Fruit fly (Drosophila melanogaster) whole organism, embryonic: ENCODE data around the gene CG13247.

Experiments used
- Bteb2 ChIP-seq: fragments of 200-800 bp; sonication (Bioruptor generic); optimal IDR thresholded peaks from 2 replicates; lab custom pipeline; 2016; ENCODE audit warnings: missing biosample characterization, missing genetic modification characterization
- CG10321 ChIP-seq: fragments of 200-800 bp; sonication (Bioruptor generic); IDR thresholded peaks from 2 replicates; pipeline ENCODE4 v1.3.6; 2022; ENCODE audit warnings: missing biosample characterization, missing genetic modification characterization
- CG10543 ChIP-seq: fragments of 200-800 bp; sonication (Bioruptor generic); optimal IDR thresholded peaks from 3 replicates; lab custom pipeline; 2017; ENCODE audit warnings: missing biosample characterization, mild to moderate bottlenecking, missing genetic modification characterization, moderate library complexity
- CG11695 ChIP-seq: fragments of 200-800 bp; sonication (Bioruptor generic); IDR thresholded peaks from 3 replicates; pipeline ENCODE4 v1.3.6; 2022; ENCODE audit warnings: missing biosample characterization, missing genetic modification characterization
- CG12744 ChIP-seq: fragments of 200-800 bp; sonication (Bioruptor generic); optimal IDR thresholded peaks from 2 replicates; lab custom pipeline; 2016; ENCODE audit warnings: missing biosample characterization, missing genetic modification characterization
- CG13287 ChIP-seq: fragments of 200-800 bp; sonication (Bioruptor generic); IDR thresholded peaks from 2 replicates; pipeline ENCODE4 v1.3.6; 2022; ENCODE audit warnings: missing biosample characterization, missing genetic modification characterization; ENCODE audit not compliant: partially characterized antibody
- CG14710 ChIP-seq: fragments of 200-800 bp; sonication (Bioruptor generic); optimal IDR thresholded peaks from 3 replicates; lab custom pipeline; 2019; ENCODE audit warnings: missing biosample characterization, mild to moderate bottlenecking, missing genetic modification characterization, moderate library complexity
- CG15479 ChIP-seq: fragments of 200-800 bp; sonication (Bioruptor generic); optimal IDR thresholded peaks from 3 replicates; lab custom pipeline; 2019; ENCODE audit warnings: missing biosample characterization, mild to moderate bottlenecking, missing genetic modification characterization, moderate library complexity
- CG1603 ChIP-seq: fragments of 200-800 bp; sonication (Bioruptor generic); optimal IDR thresholded peaks from 2 replicates; lab custom pipeline; 2019; ENCODE audit warnings: missing biosample characterization, mild to moderate bottlenecking, missing genetic modification characterization, moderate library complexity
- CG1647 ChIP-seq: fragments of 200-800 bp; sonication (Bioruptor generic); optimal IDR thresholded peaks from 3 replicates; lab custom pipeline; 2016; ENCODE audit warnings: missing biosample characterization, missing genetic modification characterization
- CG17568 ChIP-seq: fragments of 200-800 bp; sonication (Bioruptor generic); optimal IDR thresholded peaks from 2 replicates; lab custom pipeline; 2018; ENCODE audit warnings: missing biosample characterization, mild to moderate bottlenecking, missing genetic modification characterization, moderate library complexity
- CG2120 ChIP-seq: fragments of 200-800 bp; sonication (Bioruptor generic); optimal IDR thresholded peaks from 3 replicates; lab custom pipeline; 2016; ENCODE audit warnings: missing biosample characterization, missing genetic modification characterization
- CG2712 ChIP-seq: fragments of 200-800 bp; optimal IDR thresholded peaks from 3 replicates; lab custom pipeline; 2019; ENCODE audit warnings: missing biosample characterization, mild to moderate bottlenecking, missing genetic modification characterization, moderate library complexity
- CG32532 ChIP-seq: fragments of 200-800 bp; sonication (Bioruptor generic); IDR thresholded peaks from 2 replicates; pipeline ENCODE4 v1.3.6; 2022; ENCODE audit warnings: missing biosample characterization, missing genetic modification characterization
- CG4282 ChIP-seq: fragments of 200-800 bp; sonication (Bioruptor generic); optimal IDR thresholded peaks from 2 replicates; lab custom pipeline; 2016; ENCODE audit warnings: missing biosample characterization, missing genetic modification characterization
- CG4328 ChIP-seq: fragments of 200-800 bp; sonication (Bioruptor generic); optimal IDR thresholded peaks from 3 replicates; lab custom pipeline; 2017; ENCODE audit warnings: missing biosample characterization, missing genetic modification reagents, missing genetic modification characterization
- Dek ChIP-seq: fragments of 200-800 bp; sonication (Bioruptor generic); optimal IDR thresholded peaks from 3 replicates; lab custom pipeline; 2019; ENCODE audit warnings: missing biosample characterization, mild to moderate bottlenecking, missing genetic modification characterization, moderate library complexity
- ERR ChIP-seq: fragments of 200-800 bp; sonication (Bioruptor generic); optimal IDR thresholded peaks from 2 replicates; lab custom pipeline; 2016; ENCODE audit warnings: missing biosample characterization, missing genetic modification characterization
- Elba2 ChIP-seq: fragments of 200-800 bp; sonication (Bioruptor generic); optimal IDR thresholded peaks from 3 replicates; lab custom pipeline; 2016; ENCODE audit warnings: missing biosample characterization, missing genetic modification characterization
- HLH3B ChIP-seq: fragments of 200-800 bp; sonication (Bioruptor generic); IDR thresholded peaks from 2 replicates; pipeline ENCODE4 v1.3.6; 2022; ENCODE audit warnings: missing biosample characterization, missing genetic modification characterization
- Max ChIP-seq: fragments of 200-800 bp; sonication (Bioruptor generic); optimal IDR thresholded peaks from 2 replicates; lab custom pipeline; 2016; ENCODE audit warnings: missing biosample characterization, mild to moderate bottlenecking, missing genetic modification characterization
- NfI ChIP-seq: fragments of 200-800 bp; sonication (Bioruptor generic); optimal IDR thresholded peaks from 3 replicates; lab custom pipeline; 2018; ENCODE audit warnings: missing biosample characterization, mild to moderate bottlenecking, missing genetic modification characterization, moderate library complexity
- Opbp ChIP-seq: fragments of 200-800 bp; sonication (Bioruptor generic); IDR thresholded peaks from 3 replicates; pipeline ENCODE4 v1.3.6; 2022; ENCODE audit warnings: missing biosample characterization, missing genetic modification characterization; ENCODE audit not compliant: partially characterized antibody
- Pdp1 ChIP-seq, 2 experiments: fragments of 200-800 bp; sonication (Bioruptor generic); optimal IDR thresholded peaks; 3 replicates each; lab custom pipeline; 2016; ENCODE audit warnings: missing biosample characterization in 2 of 2, missing genetic modification characterization in 2 of 2, mild to moderate bottlenecking in 1 of 2, moderate library complexity in 1 of 2
- Ssrp ChIP-seq: fragments of 200-800 bp; sonication (Bioruptor generic); optimal IDR thresholded peaks from 2 replicates; lab custom pipeline; 2018; ENCODE audit warnings: missing biosample characterization, mild to moderate bottlenecking, missing genetic modification characterization, moderate library complexity
- Stat92E ChIP-seq, 3 experiments: fragments of >200 bp in 2 of 3; fragments of 200-800 bp in 1 of 3; sonication (Bioruptor generic) in 1 of 3; optimal IDR thresholded peaks; 2 replicates each; lab custom pipeline; 2017 to 2019; ENCODE audit warnings: missing biosample characterization in 3 of 3, missing genetic modification characterization in 3 of 3, mild to moderate bottlenecking in 1 of 3, moderate library complexity in 1 of 3
- Trl ChIP-seq, 3 experiments: fragments of >200 bp in 2 of 3; fragments of 200-800 bp in 1 of 3; sonication (Bioruptor generic) in 1 of 3; optimal IDR thresholded peaks; 2 replicates in 1 of 3; 3 replicates in 2 of 3; lab custom pipeline; 2016 to 2017; ENCODE audit warnings: missing biosample characterization in 1 of 3, missing genetic modification characterization in 1 of 3
- al ChIP-seq: fragments of 200-800 bp; sonication (Bioruptor generic); IDR thresholded peaks from 2 replicates; pipeline ENCODE4 v1.3.6; 2022; ENCODE audit warnings: missing biosample characterization, missing genetic modification characterization
- ara ChIP-seq: fragments of 200-800 bp; sonication (Bioruptor generic); IDR thresholded peaks from 2 replicates; pipeline ENCODE4 v1.3.6; 2022; ENCODE audit warnings: missing biosample characterization, missing genetic modification characterization
- corto ChIP-seq: fragments of 200-800 bp; sonication (Bioruptor generic); optimal IDR thresholded peaks from 2 replicates; lab custom pipeline; 2016; ENCODE audit warnings: missing biosample characterization, mild to moderate bottlenecking, missing genetic modification characterization, moderate library complexity
- dmrt11E ChIP-seq: fragments of 200-800 bp; sonication (Bioruptor generic); optimal IDR thresholded peaks from 3 replicates; lab custom pipeline; 2018; ENCODE audit warnings: missing biosample characterization, mild to moderate bottlenecking, missing genetic modification characterization, moderate library complexity
- dysf ChIP-seq: fragments of 200-800 bp; sonication (Bioruptor generic); IDR thresholded peaks from 3 replicates; pipeline ENCODE4 v1.3.6; 2022; ENCODE audit warnings: missing biosample characterization, missing genetic modification characterization
- eve ChIP-seq, 2 experiments: fragments of >200 bp; optimal IDR thresholded peaks; 2 replicates each; lab custom pipeline; 2017; ENCODE audit warnings: missing biosample characterization in 2 of 2, missing genetic modification characterization in 2 of 2
- fd96Cb ChIP-seq: fragments of 200-800 bp; sonication (Bioruptor generic); optimal IDR thresholded peaks from 2 replicates; lab custom pipeline; 2018; ENCODE audit warnings: missing biosample characterization, mild to moderate bottlenecking, missing genetic modification characterization, moderate library complexity
- gsb-n ChIP-seq: fragments of 200-800 bp; sonication (Bioruptor generic); optimal IDR thresholded peaks from 3 replicates; lab custom pipeline; 2018; ENCODE audit warnings: missing biosample characterization, mild to moderate bottlenecking, missing genetic modification characterization
- her ChIP-seq: fragments of 200-800 bp; sonication (Bioruptor generic); optimal IDR thresholded peaks from 2 replicates; lab custom pipeline; 2016; ENCODE audit warnings: missing biosample characterization, missing genetic modification characterization
- hkb ChIP-seq, 2 experiments: fragments of 200-800 bp in 1 of 2; fragments of >200 bp in 1 of 2; sonication (Bioruptor generic) in 1 of 2; IDR thresholded peaks in 1 of 2; optimal IDR thresholded peaks in 1 of 2; 2 replicates each; pipeline versions ENCODE4 v1.3.6 to Lab custom; 2017 to 2022; ENCODE audit warnings: missing biosample characterization in 1 of 2, missing genetic modification characterization in 1 of 2
- jigr1 ChIP-seq: fragments of 200-800 bp; sonication (Bioruptor generic); IDR thresholded peaks from 3 replicates; pipeline ENCODE4 v1.3.6; 2022; ENCODE audit warnings: missing biosample characterization, missing genetic modification characterization
- nmo ChIP-seq: fragments of 200-800 bp; sonication (Bioruptor generic); optimal IDR thresholded peaks from 2 replicates; lab custom pipeline; 2018; ENCODE audit warnings: missing biosample characterization, mild to moderate bottlenecking, missing genetic modification characterization, moderate library complexity
- odd ChIP-seq: fragments of 200-800 bp; sonication (Bioruptor generic); optimal IDR thresholded peaks from 2 replicates; lab custom pipeline; 2017; ENCODE audit warnings: missing biosample characterization, mild to moderate bottlenecking, missing genetic modification characterization
- pfk ChIP-seq: fragments of 200-800 bp; sonication (Bioruptor generic); optimal IDR thresholded peaks from 2 replicates; lab custom pipeline; 2018; ENCODE audit warnings: missing biosample characterization, mild to moderate bottlenecking, missing genetic modification characterization, moderate library complexity
- rib ChIP-seq: fragments of 200-800 bp; sonication (Bioruptor generic); IDR thresholded peaks from 2 replicates; pipeline ENCODE4 v1.3.6; 2022; ENCODE audit warnings: missing biosample characterization, missing genetic modification characterization
- shn ChIP-seq: fragments of 200-800 bp; sonication (Bioruptor generic); optimal IDR thresholded peaks from 3 replicates; lab custom pipeline; 2016; ENCODE audit warnings: missing biosample characterization, missing genetic modification characterization
- ssp ChIP-seq: fragments of 200-800 bp; sonication (Bioruptor generic); IDR thresholded peaks from 2 replicates; pipeline ENCODE4 v1.3.6; 2022; ENCODE audit warnings: missing biosample characterization, missing genetic modification characterization
- stc ChIP-seq: fragments of 200-800 bp; sonication (Bioruptor generic); IDR thresholded peaks from 2 replicates; pipeline ENCODE4 v1.3.6; 2022; ENCODE audit warnings: missing biosample characterization, missing genetic modification characterization
- unpg ChIP-seq: fragments of 200-800 bp; sonication (Bioruptor generic); optimal IDR thresholded peaks from 3 replicates; lab custom pipeline; 2018; ENCODE audit warnings: missing biosample characterization, mild to moderate bottlenecking, missing genetic modification characterization, moderate library complexity
- wek ChIP-seq: fragments of 200-800 bp; sonication (Bioruptor generic); optimal IDR thresholded peaks from 3 replicates; lab custom pipeline; 2018; ENCODE audit warnings: missing biosample characterization, mild to moderate bottlenecking, missing genetic modification characterization, moderate library complexity

CG13247 gene

DNA sequence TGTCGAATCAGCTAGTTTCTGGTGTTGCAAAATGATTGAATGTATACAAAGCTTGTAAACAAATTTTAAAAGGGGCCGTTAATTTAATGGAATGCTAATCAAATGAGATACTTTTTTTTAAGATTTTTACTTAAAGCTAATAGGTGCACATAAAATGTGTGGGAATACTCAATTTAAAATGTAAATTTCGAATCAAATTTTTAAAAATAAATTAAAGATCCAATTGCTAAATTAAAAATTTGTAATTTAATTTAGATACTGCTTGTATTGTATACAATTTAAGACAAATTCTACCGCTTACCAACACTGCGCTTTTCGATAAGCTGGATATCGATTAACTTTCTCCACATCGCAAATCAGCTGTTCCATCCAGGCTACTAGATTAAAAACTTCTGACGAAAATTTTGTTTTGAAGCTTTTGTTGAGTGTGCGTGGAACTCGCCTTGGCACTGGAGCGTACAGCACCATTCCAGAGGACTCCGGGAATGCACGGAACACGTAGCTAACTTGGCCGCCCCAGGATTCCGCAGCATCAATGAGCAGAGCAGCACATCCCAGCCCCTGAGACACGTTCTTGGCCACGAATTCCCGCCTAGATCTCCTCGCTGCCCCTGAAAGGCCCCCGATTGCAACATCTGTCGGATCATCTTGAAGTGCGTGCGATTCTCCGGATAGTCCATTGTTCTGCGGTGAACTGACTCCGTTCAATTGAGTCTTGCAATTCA is 14.1 kb downstream of the CG13247 start, which contains the start of the genes CG5498 and fbl (continued):
- peak; percentile 32 for TF ChIP-seq Ssrp (tag; lab: Kevin White, UChicago)
- no peak for TF ChIP-seq Elba2 (GFP tag; lab: Kevin White, UChicago)
- peak; percentile 84 for TF ChIP-seq CG2120 (GFP tag; lab: Kevin White, UChicago)
- TF ChIP-seq rib = no peak
- peak; percentile 62 for TF ChIP-seq gsb-n
- TF ChIP-seq CG10543 (GFP tag; lab: Kevin White, UChicago) = peak; percentile 74
- TF ChIP-seq Bteb2 (GFP tag; lab: Kevin White, UChicago) = peak; percentile 59
- peak; percentile 29 for TF ChIP-seq CG12744 (GFP tag; lab: Kevin White, UChicago)
- no peak for TF ChIP-seq pfk (GFP tag; lab: Kevin White, UChicago)
- no peak for TF ChIP-seq eve (GFP tag; optimal IDR thresholded peaks at IDR 0.05; lab: Kevin White, UChicago)
- peak; percentile 77 for TF ChIP-seq Max (GFP tag; lab: Kevin White, UChicago)
- peak; percentile 61 for TF ChIP-seq dmrt11E (tag; lab: Kevin White, UChicago)
- peak; percentile 40; the same call in 1 of the 3 replicates for TF ChIP-seq dysf (GFP tag; lab: Robert Waterston, UW)
- peak; percentile 33 for TF ChIP-seq CG15479 (GFP tag; lab: Kevin White, UChicago)
- peak; percentile 72 for TF ChIP-seq nmo (GFP tag; lab: Kevin White, UChicago)
- no peak for TF ChIP-seq her (GFP tag; lab: Kevin White, UChicago)
- TF ChIP-seq Trl (optimal IDR thresholded peaks at IDR 0.05; lab: Kevin White, UChicago) = no peak
- TF ChIP-seq Trl (GFP tag; optimal IDR thresholded peaks at IDR 0.05; lab: Kevin White, UChicago) = peak; percentile 59
- TF ChIP-seq HLH3B = no peak
- TF ChIP-seq ERR = peak; percentile 40
- TF ChIP-seq stc (GFP tag; lab: Robert Waterston, UW) = 0 out of 2 replicates have a peak, but pooled peaks have one; percentile 29
- TF ChIP-seq CG32532 (GFP tag; lab: Robert Waterston, UW) = peak; percentile 52; the same call in 1 of the 2 replicates
- TF ChIP-seq unpg = peak; percentile 65
- TF ChIP-seq corto = peak; percentile 38
- TF ChIP-seq ssp (GFP tag; lab: Robert Waterston, UW) = no peak
- peak; percentile 40; the same call in 1 of the 2 replicates for TF ChIP-seq al (GFP tag; lab: Robert Waterston, UW)
- 0 out of 2 replicates have a peak, but pooled peaks have one; percentile 4 for TF ChIP-seq ara
- TF ChIP-seq fd96Cb (tag; lab: Kevin White, UChicago) = peak; percentile 39
- peak; percentile 56 for TF ChIP-seq odd (GFP tag; lab: Kevin White, UChicago)
- peak; percentile 8 to 45 for TF ChIP-seq Pdp1 (GFP tag; optimal IDR thresholded peaks at IDR 0.05; lab: Kevin White, UChicago)
- TF ChIP-seq shn (GFP tag; lab: Kevin White, UChicago) = peak; percentile 25
- no peak for TF ChIP-seq Stat92E (GFP tag; optimal IDR thresholded peaks at IDR 0.05; lab: Kevin White, UChicago)
- TF ChIP-seq CG4282 (GFP tag; lab: Kevin White, UChicago) = no peak
- 0 out of 2 replicates have a peak, but pooled peaks have one; percentile 13 for TF ChIP-seq CG10321 (GFP tag; lab: Robert Waterston, UW)
- TF ChIP-seq CG2712 (tag; lab: Kevin White, UChicago) = peak; percentile 78
- no peak for TF ChIP-seq hkb (optimal IDR thresholded peaks at IDR 0.05; lab: Kevin White, UChicago)
- TF ChIP-seq hkb (GFP tag; IDR thresholded peaks at IDR 0.05; lab: Robert Waterston, UW) = 0 out of 2 replicates have a peak, but pooled peaks have one; percentile 46
- TF ChIP-seq CG4328 (GFP tag; lab: Kevin White, UChicago) = peak; percentile 30
- TF ChIP-seq CG17568 (GFP tag; lab: Kevin White, UChicago) = no peak
- no peak for TF ChIP-seq wek (GFP tag; lab: Kevin White, UChicago)
- TF ChIP-seq NfI (GFP tag; lab: Kevin White, UChicago) = peak; percentile 63
- peak; percentile 4 for TF ChIP-seq CG1603 (tag; lab: Kevin White, UChicago)
- TF ChIP-seq jigr1 (GFP tag; lab: Robert Waterston, UW) = peak; percentile 44; the same call in 1 of the 3 replicates
- TF ChIP-seq CG11695 (GFP tag; lab: Robert Waterston, UW) = peak; percentile 65; the same call in 2 of the 3 replicates
- TF ChIP-seq Opbp (GFP tag; lab: Robert Waterston, UW) = no peak
- peak; percentile 35 for TF ChIP-seq Dek (tag; lab: Kevin White, UChicago)
- TF ChIP-seq CG1647 = peak; percentile 31
- TF ChIP-seq CG13287 (GFP tag; lab: Robert Waterston, UW) = peak; percentile 52; the same call in 1 of the 2 replicates
- TF ChIP-seq CG14710 = peak; percentile 85
